Worm (Caenorhabditis elegans): Measurements from ENCODE around the gene Y41E3.19.

- TF ChIP-seq mdt-29 (GFP tag; IDR thresholded peaks at IDR 0.05) (no peak), nhr-77 (tag; optimal IDR thresholded peaks at IDR 0.05) (no peak), spr-3 (GFP tag; optimal IDR thresholded peaks at IDR 0.05) (no peak), unc-39 (tag; optimal IDR thresholded peaks at IDR 0.05) (no peak), dmd-6 (GFP tag; IDR thresholded peaks at IDR 0.05) (no peak), zip-2 (tag; optimal IDR thresholded peaks at IDR 0.05) (no peak), R02D3.7 (tag; optimal IDR thresholded peaks at IDR 0.05) (no peak), unc-130 (GFP tag; optimal IDR thresholded peaks at IDR 0.05) (no peak)
Measured at ce11 chrIV:15041124-15041523, 14.8 kb upstream of the Y41E3.19 start.

Measured in whole organism, L4 larva.